Worm (Caenorhabditis elegans) whole organism, late embryonic: ENCODE results near the gene T16H12.13.
"Not testable (repeated sequence)": the region's sequence is repeated elsewhere in the genome, so short reads cannot be mapped to it uniquely, and the experiment has no call there.

Experiments used
- F13H6.1 ChIP-seq: sonication (generic microtip); optimal IDR thresholded peaks from 2 replicates; lab custom pipeline; 2016; ENCODE audit warnings: missing genetic modification characterization, missing compliant biosample characterization
- T23F11.4 ChIP-seq: fragments of 200-800 bp; sonication (Bioruptor generic); optimal IDR thresholded peaks from 2 replicates; lab custom pipeline; 2018; ENCODE audit warnings: mild to moderate bottlenecking, missing genetic modification characterization, missing compliant biosample characterization
- ceh-19 ChIP-seq: fragments of 200-800 bp; sonication (Bioruptor generic); optimal IDR thresholded peaks from 2 replicates; lab custom pipeline; 2018; ENCODE audit warnings: mild to moderate bottlenecking, missing genetic modification characterization, missing compliant biosample characterization
- ceh-45 ChIP-seq: fragments of 200-800 bp; sonication (Bioruptor generic); IDR thresholded peaks from 2 replicates; pipeline ENCODE4 v1.3.6; 2022; ENCODE audit warnings: missing genetic modification reagents, missing genetic modification characterization, missing compliant biosample characterization
- nhr-11 ChIP-seq: fragments of 150-350 bp; optimal IDR thresholded peaks from 2 replicates; lab custom pipeline; 2014; ENCODE audit warnings: missing biosample characterization, missing genetic modification characterization
- pha-2 ChIP-seq: sonication (generic microtip); optimal IDR thresholded peaks from 2 replicates; lab custom pipeline; 2017; ENCODE audit warnings: mild to moderate bottlenecking, missing genetic modification characterization, missing compliant biosample characterization

DNA sequence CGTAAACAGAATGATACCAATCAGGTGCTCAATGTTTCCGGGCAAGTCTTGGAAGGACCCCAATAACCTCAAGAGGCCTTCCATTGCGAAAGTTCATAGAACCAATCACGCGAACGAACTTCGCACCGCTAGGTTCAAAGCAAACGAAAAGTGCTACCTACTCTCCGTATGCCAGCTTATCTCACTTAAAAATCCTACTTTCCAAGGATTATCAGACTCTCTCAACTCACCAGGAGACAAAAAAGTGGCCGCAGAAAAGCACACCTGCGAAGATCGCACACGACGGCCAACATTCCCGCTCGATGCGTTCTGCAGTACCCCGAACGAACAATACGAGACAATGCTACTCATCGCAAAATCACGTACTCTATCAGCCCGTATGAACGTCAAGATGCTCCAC lies 31.9 kb upstream of the T16H12.13 start, which contains the start of gene T16G12.12:
- not testable (repeated sequence) for TF ChIP-seq nhr-11 (tag; lab: Kevin White, UChicago); pha-2 (tag; lab: Kevin White, UChicago); ceh-45 (GFP tag; lab: Robert Waterston, UW); ceh-19; F13H6.1 (tag; lab: Kevin White, UChicago); T23F11.4 (GFP tag; lab: Kevin White, UChicago)
